Worm (Caenorhabditis elegans) whole organism, young adult: ENCODE measurements around the gene R07H5.16.
"Not testable (repeated sequence)": the region's sequence is repeated elsewhere in the genome, so short reads cannot be mapped to it uniquely, and the experiment has no call there.

Source experiments
- B0019.2 ChIP-seq: fragments of 200-800 bp; sonication (Bioruptor generic); conservative IDR thresholded peaks from 2 replicates; pipeline ENCODE4 v1.3.6; 2022; ENCODE audit warnings: missing genetic modification reagents, missing genetic modification characterization, missing compliant biosample characterization
- aptf-3 ChIP-seq: fragments of 200-800 bp; sonication (Bioruptor generic); IDR thresholded peaks from 2 replicates; pipeline ENCODE4 v1.3.6; 2022; ENCODE audit warnings: missing genetic modification characterization, missing compliant biosample characterization
- him-1 ChIP-seq: sonication (generic microtip); optimal IDR thresholded peaks from 2 replicates; lab custom pipeline; 2016; ENCODE audit warnings: missing genotype, missing genetic modification reagents, missing genetic modification characterization, missing compliant biosample characterization
- lir-1 ChIP-seq: fragments of 200-800 bp; sonication (Bioruptor generic); conservative IDR thresholded peaks from 2 replicates; pipeline ENCODE4 v1.3.6; 2022; ENCODE audit warnings: missing genetic modification reagents, missing genetic modification characterization, missing compliant biosample characterization
- nfyb-1 ChIP-seq: fragments of 200-800 bp; sonication (Bioruptor generic); IDR thresholded peaks from 2 replicates; pipeline ENCODE4 v1.3.6; 2022; ENCODE audit warnings: missing genetic modification reagents, missing genetic modification characterization, missing compliant biosample characterization
- pha-4 ChIP-seq: fragments of 150-350 bp; sonication (generic microtip); optimal IDR thresholded peaks from 2 replicates; lab custom pipeline; 2014; ENCODE audit warnings: missing biosample characterization, missing genetic modification reagents, missing genetic modification characterization
- snpc-1.3 ChIP-seq: sonication (generic microtip); optimal IDR thresholded peaks from 2 replicates; lab custom pipeline; 2017; ENCODE audit warnings: missing genetic modification characterization, mild to moderate bottlenecking, missing compliant biosample characterization, antibody characterized with exemption, moderate library complexity, missing genotype, missing genetic modification reagents; ENCODE audit not compliant: insufficient read depth
- snpc-4 ChIP-seq, 5 experiments: fragments of 150-350 bp in 1 of 5; sonication (generic microtip) in 4 of 5; optimal IDR thresholded peaks; 2 replicates each; lab custom pipeline; 2014 to 2018; ENCODE audit warnings: missing genetic modification characterization in 5 of 5, missing biosample characterization in 3 of 5, antibody characterized with exemption in 2 of 5, mild to moderate bottlenecking in 2 of 5, missing compliant biosample characterization in 2 of 5, missing genotype in 2 of 5, moderate library complexity in 2 of 5, missing genetic modification reagents in 1 of 5
- unc-62 ChIP-seq: fragments of 150-350 bp; optimal IDR thresholded peaks from 2 replicates; lab custom pipeline; 2014; ENCODE audit warnings: missing biosample characterization, missing genetic modification reagents, missing genetic modification characterization
- ztf-18 ChIP-seq: sonication (generic microtip); optimal IDR thresholded peaks from 2 replicates; lab custom pipeline; 2016; ENCODE audit warnings: missing genotype, mild to moderate bottlenecking, missing genetic modification characterization, missing compliant biosample characterization
- ztf-22 ChIP-seq: fragments of 200-800 bp; sonication (Bioruptor generic); optimal IDR thresholded peaks from 2 replicates; lab custom pipeline; 2018; ENCODE audit warnings: mild to moderate bottlenecking, missing genetic modification characterization, moderate library complexity, missing compliant biosample characterization
- ztf-25 ChIP-seq: fragments of 200-800 bp; sonication (Bioruptor generic); IDR thresholded peaks from 2 replicates; pipeline ENCODE4 v1.3.6; 2022; ENCODE audit warnings: missing genetic modification reagents, missing genetic modification characterization, missing compliant biosample characterization

- TF ChIP-seq unc-62; him-1 (tag; lab: Kevin White, UChicago); aptf-3 (GFP tag; lab: Robert Waterston, UW); nfyb-1 (GFP tag; lab: Robert Waterston, UW); snpc-1.3; pha-4 (tag; lab: Kevin White, UChicago): not testable (repeated sequence)
- TF ChIP-seq ztf-18 (peak; percentile 97), ztf-22 (peak; percentile 16), lir-1 (peak; percentile 85), B0019.2 (GFP tag; lab: Robert Waterston, UW) (peak; percentile 61), ztf-25 (GFP tag; lab: Robert Waterston, UW) (0 out of 2 replicates have a peak, but pooled peaks have one; percentile 35), snpc-4 (GFP tag; optimal IDR thresholded peaks at IDR 0.05; lab: Kevin White, UChicago) (peak; percentile 13), snpc-4 (tag; optimal IDR thresholded peaks at IDR 0.05; lab: Kevin White, UChicago) (peak; percentile 27 to 71 (median 62))
Observed at ce11 chrIV:11179123-11179740, 19.9 kb upstream of the R07H5.16 start, which contains the start of gene cpt-2.
